Worm (Caenorhabditis elegans) whole organism, L4 larva: Measurements from ENCODE around the gene F55D1.1.

Experiments used
- F49E8.2 ChIP-seq: sonication (generic microtip); optimal IDR thresholded peaks from 2 replicates; lab custom pipeline; 2016; ENCODE audit warnings: missing compliant biosample characterization, mild to moderate bottlenecking, missing genetic modification characterization, borderline replicate concordance
- aly-2 ChIP-seq: sonication (generic microtip); optimal IDR thresholded peaks from 2 replicates; lab custom pipeline; 2018; ENCODE audit warnings: missing biosample characterization, missing genetic modification characterization
- attf-4 ChIP-seq: sonication (generic microtip); optimal IDR thresholded peaks from 3 replicates; lab custom pipeline; 2017; ENCODE audit warnings: missing biosample characterization, missing genetic modification characterization
- dpl-1 ChIP-seq: fragments of 150-350 bp; optimal IDR thresholded peaks from 2 replicates; lab custom pipeline; 2014; ENCODE audit warnings: missing biosample characterization, missing genetic modification reagents, missing genetic modification characterization
- fkh-10 ChIP-seq: fragments of 150-350 bp; optimal IDR thresholded peaks from 2 replicates; lab custom pipeline; 2014; ENCODE audit warnings: missing biosample characterization, missing genetic modification reagents, missing genetic modification characterization
- lin-13 ChIP-seq: fragments of 150-350 bp; optimal IDR thresholded peaks from 2 replicates; lab custom pipeline; 2014; ENCODE audit warnings: missing biosample characterization, missing genetic modification reagents, missing genetic modification characterization
- lir-3 ChIP-seq: sonication (generic microtip); optimal IDR thresholded peaks from 2 replicates; lab custom pipeline; 2016; ENCODE audit warnings: mild to moderate bottlenecking, missing genetic modification characterization, missing compliant biosample characterization
- lsy-2 ChIP-seq, 2 experiments: fragments of 150-350 bp in 1 of 2; sonication (generic microtip) in 1 of 2; optimal IDR thresholded peaks; 2 replicates each; lab custom pipeline; 2014 to 2017; ENCODE audit warnings: missing biosample characterization in 2 of 2, missing genetic modification characterization in 2 of 2
- nhr-76 ChIP-seq: fragments of 150-350 bp; optimal IDR thresholded peaks from 2 replicates; lab custom pipeline; 2014; ENCODE audit warnings: missing biosample characterization, missing genetic modification characterization
- pha-4 ChIP-seq, 2 experiments: fragments of 150-350 bp in 1 of 2; fragments of 200-800 bp in 1 of 2; sonication (Bioruptor generic) in 1 of 2; IDR thresholded peaks in 1 of 2; optimal IDR thresholded peaks in 1 of 2; 2 replicates each; pipeline versions ENCODE4 v1.3.6 to Lab custom; 2014 to 2022; ENCODE audit warnings: missing genetic modification characterization in 2 of 2, missing genetic modification reagents in 2 of 2, missing biosample characterization in 1 of 2, missing compliant biosample characterization in 1 of 2

DNA sequence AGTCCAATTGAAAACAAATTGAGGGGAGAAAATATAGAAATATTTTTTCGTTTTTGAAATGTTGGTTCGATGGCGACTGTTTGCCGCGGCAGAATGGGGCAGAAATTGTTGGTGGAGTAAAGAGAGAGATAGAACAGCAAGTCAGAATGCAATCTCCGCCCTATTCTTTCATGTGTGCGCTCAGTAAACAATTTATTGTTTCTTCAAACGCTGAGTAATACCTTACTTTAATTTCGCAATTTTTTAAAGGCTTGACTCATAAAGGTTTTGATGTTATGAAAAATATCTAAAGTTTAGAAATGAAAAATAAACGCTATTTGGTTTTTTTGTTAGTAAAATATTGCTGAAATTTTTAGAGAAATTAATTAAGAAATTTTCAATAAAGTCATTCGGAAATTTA, 24.7 kb downstream of the F55D1.1 start:
- TF ChIP-seq aly-2 (tag; lab: Kevin White, UChicago) (no peak), attf-4 (no peak), pha-4 (GFP tag; IDR thresholded peaks at IDR 0.05; lab: Robert Waterston, UW) (no peak), pha-4 (tag; optimal IDR thresholded peaks at IDR 0.05; lab: Kevin White, UChicago) (no peak), dpl-1 (GFP tag; lab: Kevin White, UChicago) (no peak), lir-3 (tag; lab: Kevin White, UChicago) (no peak), F49E8.2 (tag; lab: Kevin White, UChicago) (no peak), fkh-10 (GFP tag; lab: Kevin White, UChicago) (no peak), lsy-2 (tag; optimal IDR thresholded peaks at IDR 0.05; lab: Kevin White, UChicago) (no peak), lin-13 (no peak), nhr-76 (tag; lab: Kevin White, UChicago) (no peak)
